Fruit fly (Drosophila melanogaster): Measurements from ENCODE around the gene Trf2.

Gene Trf2

dm6 chrX:8415605-8416004 lies 6.5 kb downstream of the Trf2 start:
- TF ChIP-seq TFAM (GFP tag; optimal IDR thresholded peaks at IDR 0.05) (no peak), Med (GFP tag) (peak; percentile 12), CG11504 (tag; optimal IDR thresholded peaks at IDR 0.05) (peak; percentile 5), jumu (GFP tag; optimal IDR thresholded peaks at IDR 0.05) (no peak), Taf1 (GFP tag; IDR thresholded peaks at IDR 0.05) (no peak), Deaf1 (tag; optimal IDR thresholded peaks at IDR 0.05) (no peak), E2f1 (GFP tag; IDR thresholded peaks at IDR 0.05) (no peak), CG9437 (GFP tag; optimal IDR thresholded peaks at IDR 0.05) (no peak), CG11696 (GFP tag; IDR thresholded peaks at IDR 0.05) (peak; percentile 56; the same call in 1 of the 2 replicates), Ets65A (GFP tag) (peak; percentile 25), CG18599 (GFP tag; optimal IDR thresholded peaks at IDR 0.05) (no peak), Ptx1 (GFP tag; IDR thresholded peaks at IDR 0.05) (0 out of 2 replicates have a peak, but pooled peaks have one; percentile 19), sr (GFP tag; IDR thresholded peaks at IDR 0.05) (no peak), sens (GFP tag) (peak; percentile 79), amos (GFP tag; IDR thresholded peaks at IDR 0.05; ENCODE audit: partially characterized antibody) (no peak), Dll (GFP tag; IDR thresholded peaks at IDR 0.05; ENCODE audit: partially characterized antibody) (no peak)

dm6 chrX:8416209-8416608 lies 7.1 kb downstream of the Trf2 start:
- TF ChIP-seq pita (GFP tag; optimal IDR thresholded peaks at IDR 0.05) (no peak), CG11504 (tag; optimal IDR thresholded peaks at IDR 0.05) (no peak), HLHmδ (GFP tag; optimal IDR thresholded peaks at IDR 0.05) (no peak), CG17912 (GFP tag; optimal IDR thresholded peaks at IDR 0.05) (no peak), pros (GFP tag; optimal IDR thresholded peaks at IDR 0.05) (peak; percentile 78), ssp (GFP tag; IDR thresholded peaks at IDR 0.05) (no peak), Stat92E (GFP tag; optimal IDR thresholded peaks at IDR 0.05) (no peak), Hand (GFP tag; optimal IDR thresholded peaks at IDR 0.05) (no peak), CG31388 (GFP tag; optimal IDR thresholded peaks at IDR 0.05) (no peak), CG3065 (GFP tag; optimal IDR thresholded peaks at IDR 0.05) (no peak), CG15696 (tag; optimal IDR thresholded peaks at IDR 0.05) (no peak), CG7556 (GFP tag; optimal IDR thresholded peaks at IDR 0.05) (no peak), ewg (GFP tag; optimal IDR thresholded peaks at IDR 0.05) (no peak), CG10462 (GFP tag; optimal IDR thresholded peaks at IDR 0.05) (no peak), CG17829 (tag; optimal IDR thresholded peaks at IDR 0.05) (no peak), schlank (tag; optimal IDR thresholded peaks at IDR 0.05) (no peak), Xrp1 (GFP tag; IDR thresholded peaks at IDR 0.05) (no peak), crp (GFP tag; optimal IDR thresholded peaks at IDR 0.05) (peak in 1 of 2 experiments; percentile 28), Nf-YC (tag; optimal IDR thresholded peaks at IDR 0.05) (no peak), zf30C (GFP tag; optimal IDR thresholded peaks at IDR 0.05) (peak; percentile 57), Dbx (GFP tag; IDR thresholded peaks at IDR 0.05) (no peak), CG1602 (GFP tag; optimal IDR thresholded peaks at IDR 0.05) (no peak), nmo (GFP tag; optimal IDR thresholded peaks at IDR 0.05) (no peak), Taf1 (GFP tag; IDR thresholded peaks at IDR 0.05) (no peak), CG17385 (GFP tag; optimal IDR thresholded peaks at IDR 0.05) (peak; percentile 45), ac (GFP tag; optimal IDR thresholded peaks at IDR 0.05) (no peak), fd96Cb (tag; optimal IDR thresholded peaks at IDR 0.05) (no peak), YL-1 (GFP tag; optimal IDR thresholded peaks at IDR 0.05) (no peak), CG10431 (GFP tag; optimal IDR thresholded peaks at IDR 0.05) (no peak), CG15011 (GFP tag; optimal IDR thresholded peaks at IDR 0.05) (no peak), CG43689 (GFP tag; IDR thresholded peaks at IDR 0.05) (no peak), Meics (GFP tag; optimal IDR thresholded peaks at IDR 0.05) (no peak), CG3847 (GFP tag; IDR thresholded peaks at IDR 0.05) (no peak), h (optimal IDR thresholded peaks at IDR 0.05) (no peak), Ravus (GFP tag; IDR thresholded peaks at IDR 0.05) (no peak), Med (GFP tag) (peak; percentile 13), D19A (tag; optimal IDR thresholded peaks at IDR 0.05) (peak; percentile 39), chn (GFP tag; optimal IDR thresholded peaks at IDR 0.05) (no peak)

Measured in whole organism, embryonic.